Worm (Caenorhabditis elegans) whole organism, L4/young adult: ENCODE data around the gene nhr-271.

Experiments
- W03F9.2 ChIP-seq: fragments of 150-350 bp; optimal IDR thresholded peaks from 2 replicates; lab custom pipeline; 2014; ENCODE audit warnings: missing biosample characterization, missing genetic modification characterization
- him-1 ChIP-seq: sonication (generic microtip); optimal IDR thresholded peaks from 2 replicates; lab custom pipeline; 2016; ENCODE audit warnings: missing genotype, missing genetic modification reagents, missing genetic modification characterization, missing compliant biosample characterization

DNA sequence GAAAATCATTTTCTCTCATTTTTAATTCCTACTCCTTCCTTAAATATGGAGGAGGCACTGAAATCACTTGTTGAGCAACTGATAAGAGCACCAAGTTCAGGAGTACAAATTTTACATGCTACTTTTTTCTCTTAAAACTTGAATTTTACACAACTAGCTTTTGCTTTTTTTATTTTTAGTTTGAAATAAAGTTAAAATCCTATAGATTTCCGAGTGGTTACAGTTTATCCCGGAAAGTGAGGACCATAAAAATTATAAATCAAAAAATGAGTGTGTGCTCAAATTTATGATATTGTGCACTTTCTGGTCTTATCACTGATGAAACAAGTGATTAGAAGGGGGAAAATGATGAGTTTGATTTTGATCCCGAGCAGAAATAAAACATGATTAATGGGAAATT lies 47.6 kb upstream of the nhr-271 start, which contains the start of gene oac-53:
- TF ChIP-seq him-1 (tag; lab: Kevin White, UChicago) (no peak), W03F9.2 (no peak)
